Worm (Caenorhabditis elegans) whole organism, L1 larva: ENCODE results near the gene rabn-5.

Experiments used
- C04F5.9 ChIP-seq: sonication (generic microtip); optimal IDR thresholded peaks from 2 replicates; lab custom pipeline; 2016; ENCODE audit warnings: missing genetic modification characterization, missing compliant biosample characterization
- C34B4.2 ChIP-seq: sonication (generic microtip); optimal IDR thresholded peaks from 2 replicates; lab custom pipeline; 2017; ENCODE audit warnings: mild to moderate bottlenecking, missing genetic modification characterization, missing compliant biosample characterization
- F16B12.6 ChIP-seq: fragments of 150-350 bp; optimal IDR thresholded peaks from 2 replicates; lab custom pipeline; 2014; ENCODE audit warnings: missing biosample characterization, missing genetic modification characterization
- Y116A8C.19 ChIP-seq: sonication (generic microtip); optimal IDR thresholded peaks from 2 replicates; lab custom pipeline; 2016; ENCODE audit warnings: missing compliant biosample characterization, missing genetic modification characterization, borderline replicate concordance
- aha-1 ChIP-seq: fragments of 150-350 bp; optimal IDR thresholded peaks from 2 replicates; lab custom pipeline; 2014; ENCODE audit warnings: missing biosample characterization, missing genetic modification characterization
- aly-2 ChIP-seq: fragments of 150-350 bp; optimal IDR thresholded peaks from 2 replicates; lab custom pipeline; 2014; ENCODE audit warnings: missing biosample characterization, missing genetic modification characterization
- ama-1 ChIP-seq: fragments of 150-350 bp; optimal IDR thresholded peaks from 2 replicates; lab custom pipeline; 2014
- blmp-1 ChIP-seq: fragments of 150-350 bp; optimal IDR thresholded peaks from 2 replicates; lab custom pipeline; 2014; ENCODE audit warnings: missing biosample characterization, missing genetic modification characterization
- ceh-63 ChIP-seq: fragments of 200-800 bp; sonication (Bioruptor generic); optimal IDR thresholded peaks from 2 replicates; lab custom pipeline; 2018; ENCODE audit warnings: mild to moderate bottlenecking, missing genetic modification characterization, missing compliant biosample characterization
- ceh-8 ChIP-seq: fragments of 200-800 bp; sonication (Bioruptor generic); optimal IDR thresholded peaks from 2 replicates; lab custom pipeline; 2018; ENCODE audit warnings: mild to moderate bottlenecking, missing genetic modification characterization, moderate library complexity, missing compliant biosample characterization
- ces-1 ChIP-seq: fragments of 150-350 bp; optimal IDR thresholded peaks from 2 replicates; lab custom pipeline; 2014; ENCODE audit warnings: missing biosample characterization, missing genetic modification reagents, missing genetic modification characterization
- dpl-1 ChIP-seq, 3 experiments: fragments of 150-350 bp in 2 of 3; sonication (generic microtip) in 1 of 3; optimal IDR thresholded peaks; 2 replicates each; lab custom pipeline; 2014 to 2017; ENCODE audit warnings: missing biosample characterization in 3 of 3, missing genetic modification characterization in 3 of 3, missing genetic modification reagents in 3 of 3
- efl-1 ChIP-seq, 4 experiments: fragments of 150-350 bp; optimal IDR thresholded peaks in 3 of 4; peaks in 1 of 4; 1 replicate in 1 of 4; 2 replicates in 3 of 4; lab custom pipeline; 2014; ENCODE audit warnings: missing biosample characterization in 2 of 4, missing genetic modification characterization in 2 of 4, missing genetic modification reagents in 2 of 4
- egl-27 ChIP-seq, 2 experiments: fragments of 150-350 bp in 1 of 2; sonication (generic microtip); optimal IDR thresholded peaks; 3 replicates each; lab custom pipeline; 2017 to 2018; ENCODE audit warnings: missing biosample characterization in 2 of 2, missing genetic modification characterization in 2 of 2, missing genetic modification reagents in 2 of 2
- elt-3 ChIP-seq, 6 experiments: fragments of 150-350 bp in 1 of 6; sonication (generic microtip); optimal IDR thresholded peaks; 2 replicates each; lab custom pipeline; 2017 to 2018; ENCODE audit warnings: missing biosample characterization in 6 of 6, missing genetic modification characterization in 6 of 6, inconsistent platforms in 1 of 6
- ets-5 ChIP-seq: fragments of 200-800 bp; sonication (Bioruptor generic); IDR thresholded peaks from 2 replicates; pipeline ENCODE4 v1.3.6; 2022; ENCODE audit warnings: missing genetic modification characterization, missing compliant biosample characterization
- fkh-10 ChIP-seq: sonication (generic microtip); optimal IDR thresholded peaks from 2 replicates; lab custom pipeline; 2017; ENCODE audit warnings: missing biosample characterization, missing genetic modification reagents, missing genetic modification characterization
- fkh-4 ChIP-seq: sonication (generic microtip); optimal IDR thresholded peaks from 2 replicates; lab custom pipeline; 2016; ENCODE audit warnings: missing compliant biosample characterization, missing genetic modification characterization, borderline replicate concordance
- fkh-8 ChIP-seq: sonication (generic microtip); optimal IDR thresholded peaks from 2 replicates; lab custom pipeline; 2016; ENCODE audit warnings: mild to moderate bottlenecking, missing genetic modification characterization, missing compliant biosample characterization
- fos-1 ChIP-seq: fragments of 150-350 bp; optimal IDR thresholded peaks from 2 replicates; lab custom pipeline; 2014; ENCODE audit warnings: missing biosample characterization, missing genetic modification characterization
- grh-1 ChIP-seq: fragments of 200-800 bp; sonication (Bioruptor generic); IDR thresholded peaks from 2 replicates; pipeline ENCODE4 v1.3.6; 2022; ENCODE audit warnings: missing genetic modification reagents, missing genetic modification characterization, missing compliant biosample characterization
- hlh-17 ChIP-seq: fragments of 200-800 bp; sonication (Bioruptor generic); optimal IDR thresholded peaks from 2 replicates; lab custom pipeline; 2018; ENCODE audit warnings: missing genetic modification characterization, mild to moderate bottlenecking, missing compliant biosample characterization, moderate library complexity, borderline replicate concordance
- irx-1 ChIP-seq: sonication (generic microtip); optimal IDR thresholded peaks from 2 replicates; lab custom pipeline; 2016; ENCODE audit warnings: missing genetic modification characterization, missing compliant biosample characterization
- isw-1 ChIP-seq: fragments of 200-800 bp; sonication (Bioruptor generic); IDR thresholded peaks from 2 replicates; pipeline ENCODE4 v1.3.6; 2022; ENCODE audit warnings: missing genetic modification characterization, missing compliant biosample characterization
- jun-1 ChIP-seq: fragments of 150-350 bp; optimal IDR thresholded peaks from 2 replicates; lab custom pipeline; 2014; ENCODE audit warnings: missing biosample characterization, missing genetic modification reagents, missing genetic modification characterization
- lin-14 ChIP-seq: fragments of 200-800 bp; sonication (Bioruptor generic); optimal IDR thresholded peaks from 2 replicates; lab custom pipeline; 2018; ENCODE audit warnings: mild to moderate bottlenecking, missing genetic modification characterization, moderate library complexity, missing compliant biosample characterization
- lin-15B ChIP-seq: fragments of 150-350 bp; sonication (generic microtip); optimal IDR thresholded peaks from 3 replicates; lab custom pipeline; 2014; ENCODE audit warnings: missing biosample characterization, missing genetic modification characterization
- lin-35 ChIP-seq, 2 experiments: fragments of 150-350 bp; optimal IDR thresholded peaks; 2 replicates each; lab custom pipeline; 2014; ENCODE audit warnings: missing biosample characterization in 2 of 2, missing genetic modification characterization in 2 of 2, missing genetic modification reagents in 2 of 2
- lir-3 ChIP-seq: sonication (generic microtip); optimal IDR thresholded peaks from 2 replicates; lab custom pipeline; 2016; ENCODE audit warnings: mild to moderate bottlenecking, missing genetic modification characterization, moderate library complexity, missing compliant biosample characterization; ENCODE audit not compliant: poor library complexity
- lsy-2 ChIP-seq, 2 experiments: fragments of 150-350 bp; optimal IDR thresholded peaks; 2 replicates each; lab custom pipeline; 2014; ENCODE audit warnings: missing biosample characterization in 2 of 2, missing genetic modification characterization in 2 of 2
- mab-9 ChIP-seq: fragments of 200-800 bp; sonication (Bioruptor generic); IDR thresholded peaks from 2 replicates; pipeline ENCODE4 v1.3.6; 2022; ENCODE audit warnings: missing genetic modification reagents, missing genetic modification characterization, missing compliant biosample characterization
- mep-1 ChIP-seq: fragments of 150-350 bp; optimal IDR thresholded peaks from 2 replicates; lab custom pipeline; 2014; ENCODE audit warnings: missing biosample characterization, missing genetic modification characterization
- nhr-11 ChIP-seq: fragments of 150-350 bp; optimal IDR thresholded peaks from 2 replicates; lab custom pipeline; 2014; ENCODE audit warnings: missing biosample characterization, missing genetic modification characterization
- nhr-28 ChIP-seq: fragments of 150-350 bp; optimal IDR thresholded peaks from 2 replicates; lab custom pipeline; 2014; ENCODE audit warnings: missing biosample characterization, missing genetic modification characterization
- nhr-71 ChIP-seq: sonication (generic microtip); optimal IDR thresholded peaks from 2 replicates; lab custom pipeline; 2016; ENCODE audit warnings: mild to moderate bottlenecking, missing genetic modification characterization, moderate library complexity, missing compliant biosample characterization
- nhr-76 ChIP-seq: sonication (generic microtip); optimal IDR thresholded peaks from 2 replicates; lab custom pipeline; 2017; ENCODE audit warnings: missing biosample characterization, missing genetic modification characterization
- nhr-77 ChIP-seq: fragments of 150-350 bp; optimal IDR thresholded peaks from 2 replicates; lab custom pipeline; 2014; ENCODE audit warnings: missing biosample characterization, missing genetic modification characterization
- nhr-84 ChIP-seq: sonication (generic microtip); optimal IDR thresholded peaks from 2 replicates; lab custom pipeline; 2017; ENCODE audit warnings: missing biosample characterization, missing genetic modification characterization
- nhr-85 ChIP-seq: sonication (generic microtip); peaks from one replicate; lab custom pipeline; 2016; ENCODE audit warnings: missing genetic modification characterization, inconsistent platforms, missing compliant biosample characterization
- pax-3 ChIP-seq: fragments of 200-800 bp; sonication (Bioruptor generic); optimal IDR thresholded peaks from 2 replicates; lab custom pipeline; 2018; ENCODE audit warnings: mild to moderate bottlenecking, missing genetic modification characterization, moderate library complexity, missing compliant biosample characterization
- rnt-1 ChIP-seq: sonication (generic microtip); optimal IDR thresholded peaks from 2 replicates; lab custom pipeline; 2016; ENCODE audit warnings: mild to moderate bottlenecking, missing genetic modification characterization, moderate library complexity, missing compliant biosample characterization
- snpc-4 ChIP-seq: fragments of 150-350 bp; optimal IDR thresholded peaks from 2 replicates; lab custom pipeline; 2014; ENCODE audit warnings: missing biosample characterization, missing genetic modification characterization
- sptf-1 ChIP-seq: fragments of 150-350 bp; optimal IDR thresholded peaks from 2 replicates; lab custom pipeline; 2014; ENCODE audit warnings: missing biosample characterization, missing genetic modification characterization
- sup-37 ChIP-seq: fragments of 200-800 bp; sonication (Bioruptor generic); optimal IDR thresholded peaks from 2 replicates; lab custom pipeline; 2018; ENCODE audit warnings: mild to moderate bottlenecking, missing genetic modification characterization, missing compliant biosample characterization
- tbx-2 ChIP-seq: sonication (generic microtip); optimal IDR thresholded peaks from 2 replicates; lab custom pipeline; 2016; ENCODE audit warnings: missing genetic modification characterization, missing compliant biosample characterization
- tlp-1 ChIP-seq: fragments of 150-350 bp; optimal IDR thresholded peaks from 2 replicates; lab custom pipeline; 2014; ENCODE audit warnings: missing biosample characterization, missing genetic modification characterization
- unc-130 ChIP-seq: fragments of 150-350 bp; optimal IDR thresholded peaks from 2 replicates; lab custom pipeline; 2017; ENCODE audit warnings: missing biosample characterization, missing genetic modification characterization, inconsistent platforms
- unc-86 ChIP-seq: sonication (generic microtip); optimal IDR thresholded peaks from 2 replicates; lab custom pipeline; 2016; ENCODE audit warnings: missing genetic modification characterization, missing compliant biosample characterization
- unc-98 ChIP-seq: fragments of 200-800 bp; sonication (Bioruptor generic); IDR thresholded peaks from 2 replicates; pipeline ENCODE4 v1.3.6; 2022; ENCODE audit warnings: missing genetic modification characterization, missing compliant biosample characterization
- vab-15 ChIP-seq: sonication (generic microtip); optimal IDR thresholded peaks from 2 replicates; lab custom pipeline; 2017; ENCODE audit warnings: missing genotype, mild to moderate bottlenecking, missing genetic modification characterization, missing compliant biosample characterization
- zip-4 ChIP-seq: fragments of 200-800 bp; sonication (Bioruptor generic); optimal IDR thresholded peaks from 2 replicates; lab custom pipeline; 2018; ENCODE audit warnings: mild to moderate bottlenecking, missing genetic modification characterization, moderate library complexity, missing compliant biosample characterization
- ztf-11 ChIP-seq, 2 experiments: sonication (generic microtip); optimal IDR thresholded peaks; 2 replicates each; lab custom pipeline; 2016 to 2017; ENCODE audit warnings: missing genetic modification characterization in 2 of 2, missing biosample characterization in 1 of 2, missing compliant biosample characterization in 1 of 2
- ztf-4 ChIP-seq: fragments of 150-350 bp; optimal IDR thresholded peaks from 2 replicates; lab custom pipeline; 2014; ENCODE audit warnings: missing biosample characterization, missing genetic modification characterization

Gene rabn-5

DNA sequence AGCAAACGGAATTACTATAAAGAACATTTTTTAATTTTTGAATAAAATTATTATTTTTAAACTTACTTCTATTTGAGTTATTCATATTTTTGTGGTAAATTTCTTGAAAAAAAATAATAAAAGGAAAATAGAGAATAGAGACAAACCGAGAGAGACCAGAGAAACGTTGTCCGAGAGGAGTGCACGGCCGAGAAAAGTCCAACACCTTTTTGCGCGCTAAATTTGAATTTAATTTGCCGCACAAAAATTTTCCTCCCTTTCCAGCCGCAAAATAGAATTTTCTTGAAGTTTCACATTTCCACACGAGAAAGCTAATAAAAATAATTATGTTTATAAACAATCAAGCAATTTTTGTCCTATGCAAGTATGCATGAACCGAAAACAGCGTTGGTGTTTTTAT, 7.4 kb downstream of the rabn-5 start, which contains the start of the genes F01F1.11 and F01F1.3:
Gene F01F1.11, minus strand, starts transcription at position 118 of the 400 bp plus-strand sequence.
Gene F01F1.3, plus strand, starts transcription at position 179 of the 400 bp plus-strand sequence.
- TF ChIP-seq fos-1 (peak; percentile 57), efl-1 (optimal IDR thresholded peaks at IDR 0.05; lab: Kevin White, UChicago) (peak; percentile 97 to 98), efl-1 (GFP tag; optimal IDR thresholded peaks at IDR 0.05 in 1 of 2; lab: Kevin White, UChicago) (peak; percentile 96 to 100), lin-15B (tag; lab: Kevin White, UChicago) (peak; percentile 19), nhr-85 (tag; lab: Kevin White, UChicago) (peak; percentile 96), lin-35 (GFP tag; optimal IDR thresholded peaks at IDR 0.05; lab: Kevin White, UChicago) (peak; percentile 97 to 98), nhr-76 (tag; lab: Kevin White, UChicago) (no peak), ztf-11 (tag; optimal IDR thresholded peaks at IDR 0.05; lab: Kevin White, UChicago) (peak in 1 of 2 experiments; percentile 95), lir-3 (peak; percentile 96), sptf-1 (tag; lab: Kevin White, UChicago) (no peak), zip-4 (GFP tag; lab: Kevin White, UChicago) (peak; percentile 51), ama-1 (lab: Kevin White, UChicago) (no peak), aly-2 (tag; lab: Kevin White, UChicago) (peak; percentile 51), nhr-84 (tag; lab: Kevin White, UChicago) (no peak), Y116A8C.19 (tag; lab: Kevin White, UChicago) (peak; percentile 72), ztf-4 (tag; lab: Kevin White, UChicago) (no peak), C04F5.9 (tag; lab: Kevin White, UChicago) (peak; percentile 86), rnt-1 (tag; lab: Kevin White, UChicago) (peak; percentile 99), grh-1 (peak; percentile 62), ces-1 (GFP tag; lab: Kevin White, UChicago) (no peak), unc-130 (tag; lab: Kevin White, UChicago) (peak; percentile 74), mab-9 (peak; percentile 64), nhr-28 (tag; lab: Kevin White, UChicago) (no peak), dpl-1 (GFP tag; optimal IDR thresholded peaks at IDR 0.05; lab: Kevin White, UChicago) (peak; percentile 95 to 97 (median 96)), lsy-2 (tag; optimal IDR thresholded peaks at IDR 0.05; lab: Kevin White, UChicago) (peak; percentile 84 to 88), ceh-8 (GFP tag; lab: Kevin White, UChicago) (peak; percentile 84), nhr-71 (tag; lab: Kevin White, UChicago) (peak; percentile 92), fkh-8 (tag; lab: Kevin White, UChicago) (peak; percentile 83), isw-1 (GFP tag; lab: Robert Waterston, UW) (peak; percentile 78), irx-1 (tag; lab: Kevin White, UChicago) (peak; percentile 91), C34B4.2 (tag; lab: Kevin White, UChicago) (no peak), blmp-1 (tag; lab: Kevin White, UChicago) (peak; percentile 81), snpc-4 (tag; lab: Kevin White, UChicago) (peak; percentile 2), ceh-63 (GFP tag; lab: Kevin White, UChicago) (no peak), nhr-11 (tag; lab: Kevin White, UChicago) (peak; percentile 43), lin-14 (GFP tag; lab: Kevin White, UChicago) (peak; percentile 85), ets-5 (GFP tag; lab: Robert Waterston, UW) (no peak), tbx-2 (tag; lab: Kevin White, UChicago) (peak; percentile 91), nhr-77 (tag; lab: Kevin White, UChicago) (peak; percentile 54), egl-27 (tag; optimal IDR thresholded peaks at IDR 0.05; lab: Kevin White, UChicago) (no peak), aha-1 (no peak), fkh-10 (GFP tag; lab: Kevin White, UChicago) (no peak), hlh-17 (GFP tag; lab: Kevin White, UChicago) (no peak), pax-3 (tag; lab: Kevin White, UChicago) (peak; percentile 88), elt-3 (tag; optimal IDR thresholded peaks at IDR 0.05; lab: Kevin White, UChicago) (peak in 2 of 6 experiments; percentile 40 to 60), tlp-1 (tag; lab: Kevin White, UChicago) (no peak), vab-15 (tag; lab: Kevin White, UChicago) (no peak), unc-86 (tag; lab: Kevin White, UChicago) (peak; percentile 79), sup-37 (GFP tag; lab: Kevin White, UChicago) (peak; percentile 12), mep-1 (tag; lab: Kevin White, UChicago) (peak; percentile 78), fkh-4 (tag; lab: Kevin White, UChicago) (peak; percentile 81), F16B12.6 (tag; lab: Kevin White, UChicago) (peak; percentile 48), jun-1 (tag; lab: Kevin White, UChicago) (peak; percentile 72), unc-98 (GFP tag; lab: Robert Waterston, UW) (peak; percentile 19; the same call in 1 of the 2 replicates)
